Fruit fly (Drosophila melanogaster): ENCODE measurements around the gene Der-1.

The Der-1 gene

DNA sequence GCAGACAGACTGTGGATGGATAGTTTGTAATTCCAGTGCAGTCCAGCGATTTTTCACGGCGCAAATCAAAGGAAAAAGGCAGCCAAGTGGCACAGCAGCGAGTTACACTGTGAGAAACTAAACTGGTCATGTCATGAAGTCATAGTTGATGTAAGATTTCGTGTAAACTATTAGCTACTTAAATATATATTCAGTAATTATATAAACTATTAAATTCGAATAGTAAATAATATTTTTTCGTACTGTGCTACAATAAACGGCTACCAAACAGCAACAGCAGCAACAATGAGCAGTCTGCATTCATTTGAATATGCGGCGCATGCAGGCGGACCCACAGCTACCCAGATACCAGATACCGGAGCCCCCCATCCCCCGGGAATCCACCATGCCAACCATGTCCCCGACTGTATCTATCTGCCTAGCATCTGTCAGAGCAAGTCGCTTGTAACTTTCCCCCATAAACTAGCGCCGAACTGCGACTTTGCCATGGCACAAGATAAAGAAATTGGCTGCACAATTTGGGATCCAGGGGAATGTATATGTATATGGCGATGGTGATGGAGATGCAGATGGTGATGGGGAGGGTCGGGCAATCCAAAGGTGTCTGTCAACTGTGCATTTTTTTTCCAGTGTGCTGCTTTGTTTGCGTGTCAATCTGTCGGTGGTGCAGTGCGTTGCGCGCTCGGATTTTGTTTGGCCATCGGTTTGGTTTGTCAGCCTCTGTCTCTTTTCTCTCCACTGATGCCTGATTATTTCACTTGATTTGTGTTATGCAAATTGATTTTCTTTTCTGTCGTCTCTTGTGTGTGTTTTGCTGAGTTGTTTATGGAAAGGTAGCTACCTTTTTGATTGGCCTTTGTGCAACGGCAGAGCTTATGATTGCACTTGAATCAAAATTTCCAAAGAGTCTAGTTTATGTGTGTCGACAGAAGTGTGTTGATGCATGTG is 47.6 kb upstream of the Der-1 start (continued):
- TF ChIP-seq Hand (GFP tag; optimal IDR thresholded peaks at IDR 0.05) = no peak
- TF ChIP-seq CG2875 (GFP tag; optimal IDR thresholded peaks at IDR 0.05) = peak; percentile 7
- 0 out of 3 replicates have a peak, but pooled peaks have one; percentile 28 for TF ChIP-seq CG34422 (GFP tag; IDR thresholded peaks at IDR 0.05)
- no peak for TF ChIP-seq eyg (GFP tag; optimal IDR thresholded peaks at IDR 0.05)
- TF ChIP-seq gem (tag; optimal IDR thresholded peaks at IDR 0.05) = peak; percentile 48
- no peak for TF ChIP-seq CG6854 (GFP tag; optimal IDR thresholded peaks at IDR 0.05)
- no peak for TF ChIP-seq MTF-1 (GFP tag; optimal IDR thresholded peaks at IDR 0.05; ENCODE audit: borderline replicate concordance)
- peak; percentile 31; the same call in 1 of the 3 replicates for TF ChIP-seq dysf (GFP tag; IDR thresholded peaks at IDR 0.05)
- no peak for TF ChIP-seq otp (GFP tag; IDR thresholded peaks at IDR 0.05)
- TF ChIP-seq CG8388 (GFP tag; optimal IDR thresholded peaks at IDR 0.05) = peak; percentile 6
- TF ChIP-seq CG17328 (GFP tag; IDR thresholded peaks at IDR 0.05) = 0 out of 2 replicates have a peak, but pooled peaks have one; percentile 40
- peak; percentile 12; the same call in 1 of the 3 replicates for TF ChIP-seq B-H1 (GFP tag; IDR thresholded peaks at IDR 0.05)
- peak; percentile 6 for TF ChIP-seq tin (GFP tag; optimal IDR thresholded peaks at IDR 0.05)
- 0 out of 2 replicates have a peak, but pooled peaks have one; percentile 11 for TF ChIP-seq CG10366 (GFP tag; IDR thresholded peaks at IDR 0.05)
- TF ChIP-seq grau (tag; optimal IDR thresholded peaks at IDR 0.05) = no peak
- 0 out of 2 replicates have a peak, but pooled peaks have one; percentile 23 for TF ChIP-seq sim (GFP tag; IDR thresholded peaks at IDR 0.05)
- peak; percentile 8 for TF ChIP-seq CG17829 (tag; optimal IDR thresholded peaks at IDR 0.05)
- TF ChIP-seq CG33213 (GFP tag; optimal IDR thresholded peaks at IDR 0.05) = no peak
- peak; percentile 1 for TF ChIP-seq CG30403 (GFP tag; optimal IDR thresholded peaks at IDR 0.05)
- no peak for TF ChIP-seq CG6813 (GFP tag; optimal IDR thresholded peaks at IDR 0.05)
- TF ChIP-seq CG1603 (tag; optimal IDR thresholded peaks at IDR 0.05) = peak; percentile 53
- peak; percentile 55 for TF ChIP-seq CG4424 (GFP tag; optimal IDR thresholded peaks at IDR 0.05)
- peak; percentile 40; the same call in 1 of the 3 replicates for TF ChIP-seq zfh1 (GFP tag; IDR thresholded peaks at IDR 0.05)
- TF ChIP-seq CG3281 (GFP tag; optimal IDR thresholded peaks at IDR 0.05) = no peak
- TF ChIP-seq CTCF (GFP tag; optimal IDR thresholded peaks at IDR 0.05) = no peak
- TF ChIP-seq Ptx1 (GFP tag; IDR thresholded peaks at IDR 0.05) = peak; percentile 37; the same call in 1 of the 2 replicates
- TF ChIP-seq CG10209 (GFP tag; optimal IDR thresholded peaks at IDR 0.05) = no peak
- TF ChIP-seq GATAe (GFP tag; conservative IDR thresholded peaks at IDR 0.05) = no peak
- no peak for TF ChIP-seq CG14710 (tag; optimal IDR thresholded peaks at IDR 0.05)
- TF ChIP-seq slbo (GFP tag; IDR thresholded peaks at IDR 0.05) = peak; percentile 17; the same call in 1 of the 2 replicates
- no peak for TF ChIP-seq rib (GFP tag; IDR thresholded peaks at IDR 0.05)
- no peak for TF ChIP-seq lilli (GFP tag; optimal IDR thresholded peaks at IDR 0.05)
- no peak for TF ChIP-seq D19B (GFP tag; optimal IDR thresholded peaks at IDR 0.05)
- TF ChIP-seq pan (optimal IDR thresholded peaks at IDR 0.05) = no peak
- peak in 1 of 2 experiments; percentile 54 for TF ChIP-seq pan (GFP tag; optimal IDR thresholded peaks at IDR 0.05 in 1 of 2, IDR thresholded peaks at IDR 0.05 in 1 of 2)
- no peak for TF ChIP-seq Mad (GFP tag; optimal IDR thresholded peaks at IDR 0.05)
- TF ChIP-seq CG15601 (tag; optimal IDR thresholded peaks at IDR 0.05) = no peak
- TF ChIP-seq Oaz (GFP tag; IDR thresholded peaks at IDR 0.05) = no peak
- TF ChIP-seq ATbp (GFP tag; optimal IDR thresholded peaks at IDR 0.05) = peak; percentile 55
- no peak for TF ChIP-seq onecut (GFP tag; IDR thresholded peaks at IDR 0.05)
- TF ChIP-seq sisA (GFP tag; IDR thresholded peaks at IDR 0.05) = peak; percentile 65
- TF ChIP-seq CG10979 (tag; optimal IDR thresholded peaks at IDR 0.05) = peak; percentile 40
- peak; percentile 71 for TF ChIP-seq Sox102F (GFP tag; optimal IDR thresholded peaks at IDR 0.05)
- no peak for TF ChIP-seq HLH54F (GFP tag; optimal IDR thresholded peaks at IDR 0.05)
- TF ChIP-seq HLH4C (GFP tag; IDR thresholded peaks at IDR 0.05; ENCODE audit: partially characterized antibody) = no peak
- no peak for TF ChIP-seq slp2 (GFP tag; optimal IDR thresholded peaks at IDR 0.05)
- no peak for TF ChIP-seq chn (GFP tag; optimal IDR thresholded peaks at IDR 0.05)
- TF ChIP-seq lmd (GFP tag; IDR thresholded peaks at IDR 0.05) = no peak
- TF ChIP-seq CG17361 (GFP tag; IDR thresholded peaks at IDR 0.05) = peak; percentile 57; the same call in 1 of the 3 replicates

Measured in whole organism, embryonic.